Fruit fly (Drosophila melanogaster) whole organism, wandering third instar larva: Measurements from ENCODE around the gene gkt.

Experiments used
- Abd-B ChIP-seq: fragments of >200 bp; optimal IDR thresholded peaks from 2 replicates; lab custom pipeline; 2017; ENCODE audit warnings: missing biosample characterization, missing genetic modification characterization
- CG9705 ChIP-seq: fragments of 200-800 bp; sonication (Bioruptor generic); optimal IDR thresholded peaks from 2 replicates; lab custom pipeline; 2018; ENCODE audit warnings: missing biosample characterization, mild to moderate bottlenecking, missing genetic modification characterization
- CrebA ChIP-seq: fragments of 200-800 bp; sonication (Bioruptor generic); optimal IDR thresholded peaks from 2 replicates; lab custom pipeline; 2016; ENCODE audit warnings: missing biosample characterization, mild to moderate bottlenecking, missing genetic modification characterization, borderline replicate concordance
- Dfd ChIP-seq: fragments of >200 bp; optimal IDR thresholded peaks from 2 replicates; lab custom pipeline; 2017; ENCODE audit warnings: missing biosample characterization, missing genetic modification characterization
- Dif ChIP-seq: fragments of 200-275, 200-300 bp; sonication (Bioruptor generic); optimal IDR thresholded peaks from 2 replicates; lab custom pipeline; 2018; ENCODE audit warnings: missing biosample characterization, missing genetic modification characterization; ENCODE audit not compliant: partially characterized antibody
- GATAd ChIP-seq: sonication (Bioruptor generic); optimal IDR thresholded peaks from 2 replicates; lab custom pipeline; 2016; ENCODE audit warnings: missing biosample characterization, missing genetic modification characterization
- HLH106 ChIP-seq: fragments of 200-800 bp; optimal IDR thresholded peaks from 3 replicates; lab custom pipeline; 2019; ENCODE audit warnings: missing biosample characterization, mild to moderate bottlenecking, missing genetic modification characterization, moderate library complexity
- Hr78 ChIP-seq: fragments of >200 bp; optimal IDR thresholded peaks from 2 replicates; lab custom pipeline; 2017; ENCODE audit warnings: missing biosample characterization, missing genetic modification characterization
- Hr83 ChIP-seq: fragments of 200-300 bp; sonication (Bioruptor generic); optimal IDR thresholded peaks from 2 replicates; lab custom pipeline; 2016; ENCODE audit warnings: missing biosample characterization, mild to moderate bottlenecking, missing genetic modification characterization, moderate library complexity; ENCODE audit not compliant: poor library complexity, severe bottlenecking
- Jra ChIP-seq: sonication (Bioruptor generic); optimal IDR thresholded peaks from 2 replicates; lab custom pipeline; 2016; ENCODE audit warnings: missing biosample characterization, missing genetic modification characterization
- Myc ChIP-seq: fragments of >200 bp; optimal IDR thresholded peaks from 2 replicates; lab custom pipeline; 2017
- N ChIP-seq: fragments of >200 bp; optimal IDR thresholded peaks from 2 replicates; lab custom pipeline; 2018; ENCODE audit warnings: missing biosample characterization, missing external identifiers, missing genetic modification characterization
- Rel ChIP-seq, 2 experiments: fragments of 200-800 bp; sonication (Bioruptor generic) in 1 of 2; optimal IDR thresholded peaks; 2 replicates in 1 of 2; 3 replicates in 1 of 2; lab custom pipeline; 2016 to 2019; ENCODE audit warnings: mild to moderate bottlenecking in 2 of 2, missing biosample characterization in 2 of 2, missing genetic modification characterization in 2 of 2, moderate library complexity in 1 of 2
- Vsx2 ChIP-seq: fragments of 200-300, 225-300 bp; sonication (Bioruptor generic); optimal IDR thresholded peaks from 2 replicates; lab custom pipeline; 2018; ENCODE audit warnings: missing biosample characterization, missing genetic modification characterization; ENCODE audit not compliant: partially characterized antibody
- br ChIP-seq: fragments of 200-800 bp; sonication (Bioruptor generic); optimal IDR thresholded peaks from 2 replicates; lab custom pipeline; 2016; ENCODE audit warnings: missing biosample characterization, missing genetic modification characterization
- brk ChIP-seq: fragments of 200-800 bp; sonication (Bioruptor generic); optimal IDR thresholded peaks from 2 replicates; lab custom pipeline; 2016; ENCODE audit warnings: missing biosample characterization, mild to moderate bottlenecking, missing genetic modification characterization
- dmrt93B ChIP-seq: fragments of 200-800 bp; sonication (Bioruptor generic); optimal IDR thresholded peaks from 2 replicates; lab custom pipeline; 2018; ENCODE audit warnings: missing biosample characterization, mild to moderate bottlenecking, missing genetic modification characterization
- dsf ChIP-seq: sonication (Bioruptor generic); optimal IDR thresholded peaks from 2 replicates; lab custom pipeline; 2016; ENCODE audit warnings: missing biosample characterization, missing genetic modification characterization, borderline replicate concordance
- ey ChIP-seq: fragments of 200-800 bp; sonication (Bioruptor generic); optimal IDR thresholded peaks from 2 replicates; lab custom pipeline; 2016; ENCODE audit warnings: missing biosample characterization, missing genetic modification characterization
- foxo ChIP-seq, 2 experiments: fragments of 200-800 bp; sonication (Bioruptor generic); optimal IDR thresholded peaks; 2 replicates in 1 of 2; 3 replicates in 1 of 2; lab custom pipeline; 2016 to 2017; ENCODE audit warnings: missing biosample characterization in 2 of 2, missing genetic modification characterization in 2 of 2
- fru ChIP-seq: fragments of 200-800 bp; sonication (Bioruptor generic); optimal IDR thresholded peaks from 3 replicates; lab custom pipeline; 2016; ENCODE audit warnings: missing biosample characterization, mild to moderate bottlenecking, missing genetic modification characterization
- h ChIP-seq: fragments of 200-800 bp; sonication (Bioruptor generic); optimal IDR thresholded peaks from 3 replicates; lab custom pipeline; 2016; ENCODE audit warnings: missing biosample characterization, mild to moderate bottlenecking, missing genetic modification characterization
- lola ChIP-seq: fragments of >200 bp; optimal IDR thresholded peaks from 2 replicates; lab custom pipeline; 2017; ENCODE audit warnings: missing biosample characterization, missing genetic modification characterization
- pan ChIP-seq: fragments of >200 bp; optimal IDR thresholded peaks from 2 replicates; lab custom pipeline; 2017
- psq ChIP-seq: fragments of 200-800 bp; sonication (Bioruptor generic); optimal IDR thresholded peaks from 3 replicates; lab custom pipeline; 2017; ENCODE audit warnings: missing biosample characterization, mild to moderate bottlenecking, missing genetic modification characterization, moderate library complexity
- rgr ChIP-seq: fragments of 200-800 bp; sonication (Bioruptor generic); optimal IDR thresholded peaks from 3 replicates; lab custom pipeline; 2016; ENCODE audit warnings: missing biosample characterization, mild to moderate bottlenecking, missing genetic modification characterization
- sage ChIP-seq: fragments of 200-800 bp; sonication (Bioruptor generic); optimal IDR thresholded peaks from 2 replicates; lab custom pipeline; 2016; ENCODE audit warnings: missing biosample characterization, mild to moderate bottlenecking, missing genetic modification characterization
- usp ChIP-seq: fragments of >200 bp; optimal IDR thresholded peaks from 2 replicates; lab custom pipeline; 2017; ENCODE audit warnings: missing biosample characterization, missing genetic modification characterization
- woc ChIP-seq: sonication (Bioruptor generic); optimal IDR thresholded peaks from 2 replicates; lab custom pipeline; 2016; ENCODE audit warnings: missing biosample characterization, mild to moderate bottlenecking, missing genetic modification characterization

The gkt gene

DNA sequence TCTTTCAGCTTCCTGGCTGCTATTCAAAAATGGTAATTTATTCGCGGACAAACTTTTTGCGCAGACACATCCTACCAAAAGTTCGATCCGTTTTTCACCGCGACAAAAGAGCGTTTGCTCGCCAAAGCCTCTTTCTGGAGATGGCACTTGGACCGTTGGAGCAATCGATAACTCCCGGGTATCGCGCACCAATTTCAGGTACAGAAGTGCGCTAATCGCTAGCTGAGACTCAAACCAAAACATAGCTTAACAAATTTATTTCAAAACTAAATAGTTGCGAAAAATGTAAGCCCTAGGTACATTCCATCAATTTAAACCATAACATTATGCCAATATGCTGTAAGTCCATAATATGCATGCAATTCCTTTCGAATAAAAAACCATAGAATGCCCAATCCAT is 15.0 kb upstream of the gkt start, which contains the start of gene toc:
Gene toc, minus strand, starts transcription at position 78 of the 400 bp plus-strand sequence.
- TF ChIP-seq Hr83 (GFP tag; lab: Kevin White, UChicago) (peak; percentile 35), HLH106 (no peak), brk (GFP tag; lab: Kevin White, UChicago) (peak; percentile 21), Myc (lab: Kevin White, UChicago) (peak; percentile 79)

DNA sequence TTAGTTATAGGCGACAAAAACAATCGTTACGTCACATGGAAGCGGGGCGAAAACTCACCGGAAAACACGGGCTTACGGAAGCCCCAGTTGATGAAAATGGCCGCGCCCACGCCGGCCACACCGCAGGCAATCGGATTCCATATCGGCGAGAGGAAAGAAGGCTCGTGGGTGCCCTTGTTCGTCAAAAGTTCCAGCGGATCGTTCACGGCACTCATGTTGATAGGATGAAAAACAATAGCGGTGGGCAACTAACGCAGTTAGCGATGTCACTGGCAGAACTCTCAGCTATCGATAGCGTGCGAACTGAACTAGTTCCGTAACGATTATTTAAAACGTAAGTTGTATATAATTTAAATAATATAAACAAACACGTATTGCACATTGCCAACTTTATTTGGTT is 14.3 kb upstream of the gkt start, which contains the start of gene ND-B14.5B:
Gene ND-B14.5B, minus strand, starts transcription at position 379 of the 400 bp plus-strand sequence.
- no peak for TF ChIP-seq usp (GFP tag; lab: Kevin White, UChicago)
- peak; percentile 30 for TF ChIP-seq CrebA (GFP tag; lab: Kevin White, UChicago)
- TF ChIP-seq, all 38 proteins: peak for 1

DNA sequence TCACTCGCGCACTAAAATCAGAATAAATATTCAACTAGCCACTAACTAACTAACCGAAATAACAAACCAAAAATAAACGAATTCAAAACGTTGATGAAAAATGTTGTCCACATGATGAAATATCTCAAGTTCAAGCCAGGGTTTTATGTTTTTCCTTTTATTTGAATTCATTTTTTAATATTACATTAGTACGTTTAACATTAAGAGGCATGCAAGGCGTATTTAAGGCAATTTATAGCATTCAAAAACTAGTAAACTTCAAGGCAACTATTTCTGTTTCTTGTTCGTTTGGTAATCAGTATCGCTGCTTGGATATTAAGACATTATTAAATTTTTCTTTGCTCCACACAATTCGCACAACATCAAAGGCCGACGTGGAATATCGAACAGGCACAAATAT is 13.9 kb upstream of the gkt start:
- no peak for TF ChIP-seq Hr83 (GFP tag; lab: Kevin White, UChicago)
- TF ChIP-seq Vsx2 (GFP tag; lab: Kevin White, UChicago), result no peak
- no peak for TF ChIP-seq foxo (GFP tag; optimal IDR thresholded peaks at IDR 0.05; lab: Kevin White, UChicago)
- TF ChIP-seq fru (GFP tag; lab: Kevin White, UChicago), result no peak
- no peak for TF ChIP-seq usp (GFP tag; lab: Kevin White, UChicago)
- TF ChIP-seq psq, result no peak
- no peak for TF ChIP-seq Rel (GFP tag; optimal IDR thresholded peaks at IDR 0.05; lab: Kevin White, UChicago)
- TF ChIP-seq Rel (tag; optimal IDR thresholded peaks at IDR 0.05; lab: Kevin White, UChicago), result no peak
- no peak for TF ChIP-seq Jra (GFP tag; lab: Kevin White, UChicago)
- no peak for TF ChIP-seq dsf (GFP tag; lab: Kevin White, UChicago)
- TF ChIP-seq pan, result no peak
- no peak for TF ChIP-seq Dif
- TF ChIP-seq h, result no peak

dm6 chr2L:3148959-3149591 is 10.7 kb upstream of the gkt start:
- no peak for TF ChIP-seq dmrt93B (GFP tag; lab: Kevin White, UChicago)
- TF ChIP-seq Dfd, result peak; percentile 64
- TF ChIP-seq CG9705 (GFP tag; lab: Kevin White, UChicago), result no peak

- TF ChIP-seq ey, result no peak
- TF ChIP-seq Jra (GFP tag; lab: Kevin White, UChicago), result no peak
- TF ChIP-seq lola (GFP tag; lab: Kevin White, UChicago), result no peak
- TF ChIP-seq CrebA (GFP tag; lab: Kevin White, UChicago), result no peak
- no peak for TF ChIP-seq woc
- TF ChIP-seq sage (GFP tag; lab: Kevin White, UChicago), result no peak
- TF ChIP-seq GATAd (GFP tag; lab: Kevin White, UChicago), result no peak
- TF ChIP-seq rgr, result no peak
- TF ChIP-seq Rel (GFP tag; optimal IDR thresholded peaks at IDR 0.05; lab: Kevin White, UChicago), result no peak
- no peak for TF ChIP-seq Rel (tag; optimal IDR thresholded peaks at IDR 0.05; lab: Kevin White, UChicago)
- no peak for TF ChIP-seq Hr78 (GFP tag; lab: Kevin White, UChicago)
- no peak for TF ChIP-seq br (GFP tag; lab: Kevin White, UChicago)
- no peak for TF ChIP-seq HLH106
- TF ChIP-seq N (GFP tag; lab: Kevin White, UChicago), result no peak
- no peak for TF ChIP-seq foxo (GFP tag; optimal IDR thresholded peaks at IDR 0.05; lab: Kevin White, UChicago)
- no peak for TF ChIP-seq Abd-B (GFP tag; lab: Kevin White, UChicago)
- TF ChIP-seq Dif, result no peak
Observed at dm6 chr2L:3151657-3152056, 8.1 kb upstream of the gkt start.
